Worm (Caenorhabditis elegans): ENCODE measurements around the gene R09A1.3.

DNA sequence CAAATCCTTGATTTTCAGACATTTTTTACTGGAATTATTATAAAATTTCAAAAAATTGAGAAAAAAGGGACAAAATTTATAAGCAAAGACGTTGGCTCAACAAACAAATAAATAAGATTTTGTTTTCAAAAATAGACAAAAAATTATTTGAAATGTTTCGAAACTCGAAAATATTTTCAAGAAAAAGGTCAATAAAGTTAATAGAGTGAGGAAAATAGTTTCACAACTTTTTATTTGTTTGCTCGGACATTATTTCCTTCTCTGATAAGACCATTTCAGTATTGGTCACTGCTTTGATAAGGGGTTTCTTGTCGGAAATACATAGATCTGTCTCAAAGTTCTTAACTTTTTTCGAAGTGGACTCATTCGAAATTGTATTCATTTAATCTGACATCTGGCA is at the start of gene R09A1.3:
- TF ChIP-seq nhr-10 (tag; optimal IDR thresholded peaks at IDR 0.05) (no peak), alr-1 (tag; optimal IDR thresholded peaks at IDR 0.05) (no peak), lin-13 (GFP tag; optimal IDR thresholded peaks at IDR 0.05) (no peak), snpc-4 (tag; optimal IDR thresholded peaks at IDR 0.05) (no peak), zag-1 (tag; optimal IDR thresholded peaks at IDR 0.05) (no peak), unc-62 (GFP tag; optimal IDR thresholded peaks at IDR 0.05) (no peak), nhr-25 (tag; optimal IDR thresholded peaks at IDR 0.05) (no peak), aly-2 (tag; optimal IDR thresholded peaks at IDR 0.05) (no peak), C34F6.9 (tag; optimal IDR thresholded peaks at IDR 0.05) (no peak), lsy-2 (tag; optimal IDR thresholded peaks at IDR 0.05) (no peak), skn-1 (tag; optimal IDR thresholded peaks at IDR 0.05) (no peak), egl-27 (tag; optimal IDR thresholded peaks at IDR 0.05) (no peak), nhr-77 (tag; optimal IDR thresholded peaks at IDR 0.05) (no peak)
